Worm (Caenorhabditis elegans) whole organism, L1 larva: ENCODE results near the gene kbp-1.
A peak's percentile ranks its signal among the peaks of the same experiment; 100 is the strongest.

ENCODE experiments used
- C16A3.4 ChIP-seq: fragments of 150-350 bp; optimal IDR thresholded peaks from 2 replicates; lab custom pipeline; 2014; ENCODE audit warnings: missing biosample characterization, missing genetic modification characterization
- F16B12.6 ChIP-seq: fragments of 150-350 bp; optimal IDR thresholded peaks from 2 replicates; lab custom pipeline; 2014; ENCODE audit warnings: missing biosample characterization, missing genetic modification characterization
- aha-1 ChIP-seq: fragments of 150-350 bp; optimal IDR thresholded peaks from 2 replicates; lab custom pipeline; 2014; ENCODE audit warnings: missing biosample characterization, missing genetic modification characterization
- ama-1 ChIP-seq: fragments of 150-350 bp; optimal IDR thresholded peaks from 2 replicates; lab custom pipeline; 2014
- blmp-1 ChIP-seq: fragments of 150-350 bp; optimal IDR thresholded peaks from 2 replicates; lab custom pipeline; 2014; ENCODE audit warnings: missing biosample characterization, missing genetic modification characterization
- ceh-63 ChIP-seq: fragments of 200-800 bp; sonication (Bioruptor generic); optimal IDR thresholded peaks from 2 replicates; lab custom pipeline; 2018; ENCODE audit warnings: mild to moderate bottlenecking, missing genetic modification characterization, missing compliant biosample characterization
- ceh-82 ChIP-seq, 3 experiments: fragments of 150-350 bp in 1 of 3; sonication (generic microtip) in 2 of 3; optimal IDR thresholded peaks; 2 replicates each; lab custom pipeline; 2014 to 2017; ENCODE audit warnings: missing biosample characterization in 3 of 3, missing genetic modification characterization in 3 of 3
- ceh-88 ChIP-seq: fragments of 200-800 bp; sonication (Bioruptor generic); IDR thresholded peaks from 2 replicates; pipeline ENCODE4 v1.3.6; 2022; ENCODE audit warnings: missing genetic modification characterization, missing compliant biosample characterization
- ceh-90 ChIP-seq: sonication (generic microtip); optimal IDR thresholded peaks from 2 replicates; lab custom pipeline; 2016; ENCODE audit warnings: missing genetic modification characterization, missing compliant biosample characterization
- dpl-1 ChIP-seq, 3 experiments: fragments of 150-350 bp in 2 of 3; sonication (generic microtip) in 1 of 3; optimal IDR thresholded peaks; 2 replicates each; lab custom pipeline; 2014 to 2017; ENCODE audit warnings: missing biosample characterization in 3 of 3, missing genetic modification characterization in 3 of 3, missing genetic modification reagents in 3 of 3
- efl-1 ChIP-seq, 4 experiments: fragments of 150-350 bp; optimal IDR thresholded peaks in 3 of 4; peaks in 1 of 4; 1 replicate in 1 of 4; 2 replicates in 3 of 4; lab custom pipeline; 2014; ENCODE audit warnings: missing biosample characterization in 2 of 4, missing genetic modification characterization in 2 of 4, missing genetic modification reagents in 2 of 4
- efl-3 ChIP-seq: fragments of 200-800 bp; sonication (Bioruptor generic); optimal IDR thresholded peaks from 2 replicates; lab custom pipeline; 2018; ENCODE audit warnings: mild to moderate bottlenecking, missing genetic modification characterization, missing compliant biosample characterization
- elt-2 ChIP-seq: sonication (generic microtip); optimal IDR thresholded peaks from 2 replicates; lab custom pipeline; 2016; ENCODE audit warnings: missing genetic modification characterization, mild to moderate bottlenecking, inconsistent platforms, missing compliant biosample characterization, missing genetic modification reagents
- elt-3 ChIP-seq, 6 experiments: fragments of 150-350 bp in 1 of 6; sonication (generic microtip); optimal IDR thresholded peaks; 2 replicates each; lab custom pipeline; 2017 to 2018; ENCODE audit warnings: missing biosample characterization in 6 of 6, missing genetic modification characterization in 6 of 6, inconsistent platforms in 1 of 6
- fkh-4 ChIP-seq: sonication (generic microtip); optimal IDR thresholded peaks from 2 replicates; lab custom pipeline; 2016; ENCODE audit warnings: missing compliant biosample characterization, missing genetic modification characterization, borderline replicate concordance
- fkh-8 ChIP-seq: sonication (generic microtip); optimal IDR thresholded peaks from 2 replicates; lab custom pipeline; 2016; ENCODE audit warnings: mild to moderate bottlenecking, missing genetic modification characterization, missing compliant biosample characterization
- grh-1 ChIP-seq: fragments of 200-800 bp; sonication (Bioruptor generic); IDR thresholded peaks from 2 replicates; pipeline ENCODE4 v1.3.6; 2022; ENCODE audit warnings: missing genetic modification reagents, missing genetic modification characterization, missing compliant biosample characterization
- hlh-17 ChIP-seq: fragments of 200-800 bp; sonication (Bioruptor generic); optimal IDR thresholded peaks from 2 replicates; lab custom pipeline; 2018; ENCODE audit warnings: missing genetic modification characterization, mild to moderate bottlenecking, missing compliant biosample characterization, moderate library complexity, borderline replicate concordance
- irx-1 ChIP-seq: sonication (generic microtip); optimal IDR thresholded peaks from 2 replicates; lab custom pipeline; 2016; ENCODE audit warnings: missing genetic modification characterization, missing compliant biosample characterization
- lin-13 ChIP-seq: fragments of 150-350 bp; optimal IDR thresholded peaks from 2 replicates; lab custom pipeline; 2014; ENCODE audit warnings: missing biosample characterization, missing genetic modification reagents, missing genetic modification characterization
- lin-14 ChIP-seq: fragments of 200-800 bp; sonication (Bioruptor generic); optimal IDR thresholded peaks from 2 replicates; lab custom pipeline; 2018; ENCODE audit warnings: mild to moderate bottlenecking, missing genetic modification characterization, moderate library complexity, missing compliant biosample characterization
- lin-15B ChIP-seq: fragments of 150-350 bp; sonication (generic microtip); optimal IDR thresholded peaks from 3 replicates; lab custom pipeline; 2014; ENCODE audit warnings: missing biosample characterization, missing genetic modification characterization
- lin-35 ChIP-seq, 2 experiments: fragments of 150-350 bp; optimal IDR thresholded peaks; 2 replicates each; lab custom pipeline; 2014; ENCODE audit warnings: missing biosample characterization in 2 of 2, missing genetic modification characterization in 2 of 2, missing genetic modification reagents in 2 of 2
- lsy-2 ChIP-seq, 2 experiments: fragments of 150-350 bp; optimal IDR thresholded peaks; 2 replicates each; lab custom pipeline; 2014; ENCODE audit warnings: missing biosample characterization in 2 of 2, missing genetic modification characterization in 2 of 2
- mdl-1 ChIP-seq, 2 experiments: fragments of 150-350 bp; optimal IDR thresholded peaks; 2 replicates each; lab custom pipeline; 2014 to 2017; ENCODE audit warnings: missing biosample characterization in 2 of 2, missing genetic modification characterization in 2 of 2, inconsistent platforms in 1 of 2
- mef-2 ChIP-seq: fragments of 150-350 bp; optimal IDR thresholded peaks from 2 replicates; lab custom pipeline; 2014; ENCODE audit warnings: missing biosample characterization, missing genetic modification characterization
- mep-1 ChIP-seq: fragments of 150-350 bp; optimal IDR thresholded peaks from 2 replicates; lab custom pipeline; 2014; ENCODE audit warnings: missing biosample characterization, missing genetic modification characterization
- nhr-28 ChIP-seq: fragments of 150-350 bp; optimal IDR thresholded peaks from 2 replicates; lab custom pipeline; 2014; ENCODE audit warnings: missing biosample characterization, missing genetic modification characterization
- nhr-71 ChIP-seq: sonication (generic microtip); optimal IDR thresholded peaks from 2 replicates; lab custom pipeline; 2016; ENCODE audit warnings: mild to moderate bottlenecking, missing genetic modification characterization, moderate library complexity, missing compliant biosample characterization
- nhr-76 ChIP-seq: sonication (generic microtip); optimal IDR thresholded peaks from 2 replicates; lab custom pipeline; 2017; ENCODE audit warnings: missing biosample characterization, missing genetic modification characterization
- nhr-85 ChIP-seq: sonication (generic microtip); peaks from one replicate; lab custom pipeline; 2016; ENCODE audit warnings: missing genetic modification characterization, inconsistent platforms, missing compliant biosample characterization
- nhr-90 ChIP-seq: sonication (generic microtip); optimal IDR thresholded peaks from 2 replicates; lab custom pipeline; 2016; ENCODE audit warnings: mild to moderate bottlenecking, missing genetic modification characterization, missing compliant biosample characterization; ENCODE audit not compliant: poor library complexity
- pag-3 ChIP-seq: sonication (generic microtip); optimal IDR thresholded peaks from 2 replicates; lab custom pipeline; 2017; ENCODE audit warnings: missing genetic modification characterization, mild to moderate bottlenecking, missing compliant biosample characterization, antibody characterized with exemption, borderline replicate concordance; ENCODE audit not compliant: insufficient read depth
- pqm-1 ChIP-seq: sonication (generic microtip); optimal IDR thresholded peaks from 3 replicates; lab custom pipeline; 2017; ENCODE audit warnings: missing biosample characterization, missing genetic modification characterization
- snpc-4 ChIP-seq: fragments of 150-350 bp; optimal IDR thresholded peaks from 2 replicates; lab custom pipeline; 2014; ENCODE audit warnings: missing biosample characterization, missing genetic modification characterization
- tlp-1 ChIP-seq: fragments of 150-350 bp; optimal IDR thresholded peaks from 2 replicates; lab custom pipeline; 2014; ENCODE audit warnings: missing biosample characterization, missing genetic modification characterization
- unc-30 ChIP-seq: sonication (generic microtip); optimal IDR thresholded peaks from 2 replicates; lab custom pipeline; 2017; ENCODE audit warnings: missing biosample characterization, missing genetic modification characterization
- unc-62 ChIP-seq: fragments of 150-350 bp; optimal IDR thresholded peaks from 2 replicates; lab custom pipeline; 2014; ENCODE audit warnings: missing biosample characterization, missing genetic modification reagents, missing genetic modification characterization
- xbp-1 ChIP-seq: sonication (generic microtip); optimal IDR thresholded peaks from 2 replicates; lab custom pipeline; 2016; ENCODE audit warnings: missing genetic modification characterization, missing compliant biosample characterization
- zag-1 ChIP-seq: fragments of 150-350 bp; optimal IDR thresholded peaks from 2 replicates; lab custom pipeline; 2014; ENCODE audit warnings: missing biosample characterization, missing genetic modification characterization
- ztf-4 ChIP-seq: fragments of 150-350 bp; optimal IDR thresholded peaks from 2 replicates; lab custom pipeline; 2014; ENCODE audit warnings: missing biosample characterization, missing genetic modification characterization

The kbp-1 gene

DNA sequence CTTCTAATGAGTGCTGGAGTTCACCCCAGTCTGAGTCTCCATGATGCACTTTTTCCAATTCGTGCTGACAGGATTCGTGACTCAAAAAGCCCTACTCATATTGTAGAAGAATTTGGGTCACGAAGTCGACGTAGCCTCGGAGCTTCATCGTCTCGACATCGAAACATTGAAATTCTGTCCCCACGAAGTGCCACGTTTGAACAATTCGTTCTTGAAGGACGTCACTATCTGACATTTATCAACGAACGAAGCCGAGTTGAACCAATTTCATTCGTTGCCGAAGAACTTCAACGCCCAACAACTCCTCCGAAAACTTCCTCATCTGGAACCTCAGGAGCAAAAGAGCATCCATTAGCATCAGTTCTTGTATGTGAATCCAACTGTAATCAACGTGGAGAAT, 30.3 kb upstream of the kbp-1 start:
- no peak for TF ChIP-seq aha-1 (tag; lab: Kevin White, UChicago)
- no peak for TF ChIP-seq nhr-76
- no peak for TF ChIP-seq lin-14 (GFP tag; lab: Kevin White, UChicago)
- TF ChIP-seq fkh-4: no peak
- TF ChIP-seq mdl-1 (tag; optimal IDR thresholded peaks at IDR 0.05; lab: Kevin White, UChicago): no peak
- no peak for TF ChIP-seq unc-30 (tag; lab: Kevin White, UChicago)
- no peak for TF ChIP-seq ceh-82 (tag; optimal IDR thresholded peaks at IDR 0.05; lab: Kevin White, UChicago)
- TF ChIP-seq ama-1 (lab: Kevin White, UChicago): no peak
- TF ChIP-seq unc-62 (GFP tag; lab: Kevin White, UChicago): no peak
- no peak for TF ChIP-seq zag-1 (tag; lab: Kevin White, UChicago)
- TF ChIP-seq elt-3 (tag; optimal IDR thresholded peaks at IDR 0.05; lab: Kevin White, UChicago): no peak
- no peak for TF ChIP-seq ceh-90
- no peak for TF ChIP-seq hlh-17
- TF ChIP-seq efl-3: no peak
- no peak for TF ChIP-seq C16A3.4 (tag; lab: Kevin White, UChicago)

DNA sequence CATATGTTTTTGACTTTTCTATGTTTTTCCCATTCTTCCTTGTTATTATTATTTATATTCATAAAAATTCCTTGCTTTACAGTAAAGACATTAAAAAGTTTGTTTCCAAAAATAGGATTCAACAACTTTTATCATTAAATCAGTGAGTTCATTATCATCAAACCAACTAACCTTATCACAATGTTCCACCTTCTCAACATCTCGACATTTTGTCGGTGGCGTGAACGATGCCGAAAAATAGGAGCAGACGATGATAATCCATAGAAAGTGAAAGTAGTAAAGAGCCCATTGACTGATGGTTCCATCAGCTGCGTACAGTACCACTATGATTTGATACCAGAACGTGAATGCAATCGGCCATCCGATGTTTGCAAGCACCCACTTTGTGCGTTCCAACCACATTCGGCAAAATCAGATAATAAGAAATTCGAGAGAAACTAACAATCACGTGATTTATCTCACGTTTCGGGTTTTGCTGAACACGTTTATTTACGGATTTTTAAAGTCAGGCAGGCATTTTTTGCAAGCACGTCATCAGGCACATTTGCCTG, 20.7 kb upstream of the kbp-1 start, which contains the start of gene dhhc-5:
TSS of gene dhhc-5 (minus strand) at position 406 of the 551 bp plus-strand sequence.
- TF ChIP-seq elt-2 (tag; lab: Kevin White, UChicago) (peak; percentile 68), lsy-2 (tag; optimal IDR thresholded peaks at IDR 0.05; lab: Kevin White, UChicago) (no peak)
- TF ChIP-seq, all 84 proteins: peak for 1

DNA sequence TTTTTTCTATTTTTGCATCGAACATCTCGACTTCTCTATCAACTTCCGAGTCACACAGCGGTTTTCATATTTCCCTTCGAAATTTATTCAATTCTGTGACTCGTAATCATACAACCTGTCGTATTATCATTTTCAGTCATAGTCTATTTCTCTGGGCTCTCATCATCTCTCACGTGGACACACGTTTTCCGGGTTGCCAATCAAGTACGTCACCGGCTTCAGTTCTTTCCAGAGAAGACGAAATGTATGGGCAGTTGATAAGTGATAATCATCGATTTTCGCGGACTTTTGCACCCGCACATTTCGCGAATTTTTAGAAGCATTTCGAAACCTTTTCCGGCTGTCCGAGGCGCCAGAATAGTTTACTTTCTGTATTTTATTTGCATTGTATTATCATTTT, 19.2 kb upstream of the kbp-1 start, which contains the start of gene srv-1:
TSS of gene srv-1 (plus strand) at position 131 of the 400 bp plus-strand sequence.
- TF ChIP-seq efl-1 (optimal IDR thresholded peaks at IDR 0.05; lab: Kevin White, UChicago): no peak
- TF ChIP-seq efl-1 (GFP tag; optimal IDR thresholded peaks at IDR 0.05 in 1 of 2; lab: Kevin White, UChicago): peak in 1 of 2 experiments; percentile 72
- TF ChIP-seq dpl-1 (GFP tag; optimal IDR thresholded peaks at IDR 0.05; lab: Kevin White, UChicago): no peak
- TF ChIP-seq pag-3 (tag; lab: Kevin White, UChicago): no peak
- peak; percentile 92 for TF ChIP-seq elt-2 (tag; lab: Kevin White, UChicago)
- peak in 1 of 2 experiments; percentile 14 for TF ChIP-seq lin-35 (GFP tag; optimal IDR thresholded peaks at IDR 0.05; lab: Kevin White, UChicago)
- TF ChIP-seq nhr-71 (tag; lab: Kevin White, UChicago): peak; percentile 31
- TF ChIP-seq pqm-1 (tag; lab: Kevin White, UChicago): peak; percentile 73
- TF ChIP-seq nhr-90: peak; percentile 8

DNA sequence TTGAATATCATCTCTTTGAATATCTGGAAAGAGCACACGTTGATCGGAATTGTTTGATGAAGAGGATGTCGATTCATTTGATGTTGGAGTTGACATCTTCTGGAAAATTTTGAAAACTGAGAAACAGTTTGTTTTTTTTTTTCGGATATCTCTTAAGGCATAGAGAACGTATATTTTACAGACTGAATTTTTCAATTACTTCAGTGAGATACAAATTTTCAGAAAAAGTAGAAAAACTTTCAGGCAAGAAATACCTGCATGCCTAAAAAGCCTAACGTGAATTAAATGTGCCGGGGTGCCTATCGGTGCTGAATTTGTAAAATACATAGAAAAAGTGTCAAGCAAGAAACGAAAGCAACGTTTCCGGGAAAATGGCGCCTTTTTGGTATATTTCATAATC, 12.7 kb upstream of the kbp-1 start, which contains the start of gene zak-1:
TSS of gene zak-1 (minus strand) at position 101 of the 400 bp plus-strand sequence.
- TF ChIP-seq ceh-88 (GFP tag; lab: Robert Waterston, UW) (no peak), ceh-63 (GFP tag; lab: Kevin White, UChicago) (no peak), nhr-71 (tag; lab: Kevin White, UChicago) (no peak), snpc-4 (no peak), pag-3 (tag; lab: Kevin White, UChicago) (no peak), irx-1 (no peak), lin-14 (GFP tag; lab: Kevin White, UChicago) (no peak), grh-1 (GFP tag; lab: Robert Waterston, UW) (no peak), C16A3.4 (tag; lab: Kevin White, UChicago) (no peak), fkh-8 (no peak), elt-2 (tag; lab: Kevin White, UChicago) (no peak), efl-1 (optimal IDR thresholded peaks at IDR 0.05; lab: Kevin White, UChicago) (no peak), efl-1 (GFP tag; optimal IDR thresholded peaks at IDR 0.05 in 1 of 2; lab: Kevin White, UChicago) (no peak), unc-62 (GFP tag; lab: Kevin White, UChicago) (no peak), tlp-1 (tag; lab: Kevin White, UChicago) (no peak)

DNA sequence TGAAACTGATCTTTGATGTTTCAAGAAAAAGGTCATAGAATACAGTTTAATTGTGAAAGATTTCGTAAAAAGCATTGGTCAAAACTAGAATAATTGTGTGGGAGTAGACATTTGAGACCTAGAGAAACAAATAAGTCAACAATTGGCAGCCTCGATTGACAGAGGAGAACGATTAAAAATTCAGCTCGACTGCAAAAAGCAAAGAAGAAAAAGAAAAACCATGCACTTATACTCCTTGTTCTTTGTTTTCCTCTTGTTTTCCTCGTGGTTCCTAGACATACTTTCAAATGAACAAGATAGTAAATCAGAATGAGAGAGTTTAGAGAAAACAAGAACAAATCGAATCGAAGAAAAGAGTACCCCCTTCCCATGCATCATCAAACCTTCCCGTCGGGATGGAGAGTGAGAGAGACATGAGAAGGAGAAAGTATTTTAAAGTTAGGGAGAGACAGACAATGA, 12.0 kb upstream of the kbp-1 start:
- TF ChIP-seq tlp-1 (tag; lab: Kevin White, UChicago) (no peak), mep-1 (tag; lab: Kevin White, UChicago) (peak; percentile 76), ceh-82 (tag; optimal IDR thresholded peaks at IDR 0.05; lab: Kevin White, UChicago) (peak in 1 of 3 experiments; percentile 9), nhr-85 (tag; lab: Kevin White, UChicago) (peak; percentile 80), lin-13 (GFP tag; lab: Kevin White, UChicago) (no peak), nhr-71 (tag; lab: Kevin White, UChicago) (peak; percentile 70), elt-3 (tag; optimal IDR thresholded peaks at IDR 0.05; lab: Kevin White, UChicago) (peak in 2 of 6 experiments; percentile 1 to 51), lsy-2 (tag; optimal IDR thresholded peaks at IDR 0.05; lab: Kevin White, UChicago) (peak; percentile 33 to 72), ztf-4 (no peak), nhr-28 (tag; lab: Kevin White, UChicago) (no peak), blmp-1 (tag; lab: Kevin White, UChicago) (peak; percentile 92), dpl-1 (GFP tag; optimal IDR thresholded peaks at IDR 0.05; lab: Kevin White, UChicago) (peak; percentile 36 to 45 (median 40)), fkh-8 (no peak), F16B12.6 (tag; lab: Kevin White, UChicago) (no peak), lin-14 (GFP tag; lab: Kevin White, UChicago) (peak; percentile 83), mef-2 (tag; lab: Kevin White, UChicago) (no peak), lin-15B (tag; lab: Kevin White, UChicago) (no peak), pag-3 (tag; lab: Kevin White, UChicago) (no peak), xbp-1 (tag; lab: Kevin White, UChicago) (peak; percentile 29)
